Fruit fly (Drosophila melanogaster) whole organism, embryonic: ENCODE measurements around the gene VhaAC39-1.
A peak's percentile ranks its signal among the peaks of the same experiment; 100 is the strongest.

ENCODE experiments used
- CG10147 ChIP-seq: fragments of 200-800 bp; sonication (Bioruptor generic); optimal IDR thresholded peaks from 2 replicates; lab custom pipeline; 2019; ENCODE audit warnings: missing biosample characterization, mild to moderate bottlenecking, missing genetic modification characterization, moderate library complexity
- CG10462 ChIP-seq: fragments of 200-800 bp; sonication (Bioruptor generic); optimal IDR thresholded peaks from 2 replicates; lab custom pipeline; 2016; ENCODE audit warnings: missing biosample characterization, missing genetic modification characterization
- CG10959 ChIP-seq: fragments of 200-800 bp; sonication (Bioruptor generic); IDR thresholded peaks from 2 replicates; pipeline ENCODE4 v1.3.6; 2022; ENCODE audit warnings: missing biosample characterization, missing genetic modification characterization
- CG11085 ChIP-seq: fragments of 200-800 bp; sonication (Bioruptor generic); IDR thresholded peaks from 2 replicates; pipeline ENCODE4 v1.3.6; 2022; ENCODE audit warnings: missing biosample characterization, missing genetic modification characterization
- CG11093 ChIP-seq: fragments of 200-800 bp; sonication (Bioruptor generic); IDR thresholded peaks from 3 replicates; pipeline ENCODE4 v1.3.6; 2022; ENCODE audit warnings: missing biosample characterization, missing genetic modification characterization
- CG11504 ChIP-seq: fragments of 200-800 bp; sonication (Bioruptor generic); optimal IDR thresholded peaks from 3 replicates; lab custom pipeline; 2019; ENCODE audit warnings: missing biosample characterization, mild to moderate bottlenecking, missing genetic modification characterization, moderate library complexity
- CG12071 ChIP-seq: fragments of 200-800 bp; sonication (Bioruptor generic); optimal IDR thresholded peaks from 3 replicates; lab custom pipeline; 2018; ENCODE audit warnings: missing biosample characterization, mild to moderate bottlenecking, missing genetic modification characterization
- CG13424 ChIP-seq: fragments of 200-800 bp; sonication (Bioruptor generic); optimal IDR thresholded peaks from 2 replicates; lab custom pipeline; 2019; ENCODE audit warnings: missing biosample characterization, mild to moderate bottlenecking, missing genetic modification characterization, moderate library complexity
- CG14014 ChIP-seq: fragments of 200-800 bp; sonication (Bioruptor generic); IDR thresholded peaks from 2 replicates; pipeline ENCODE4 v1.3.6; 2022; ENCODE audit warnings: missing biosample characterization, missing genetic modification characterization
- CG14441 ChIP-seq: fragments of 200-800 bp; sonication (Bioruptor generic); IDR thresholded peaks from 2 replicates; pipeline ENCODE4 v1.3.6; 2022; ENCODE audit warnings: missing biosample characterization, missing genetic modification characterization
- CG15514 ChIP-seq: fragments of 200-800 bp; sonication (Bioruptor generic); optimal IDR thresholded peaks from 3 replicates; lab custom pipeline; 2017; ENCODE audit warnings: missing biosample characterization, missing genetic modification characterization, mild to moderate bottlenecking, moderate library complexity, missing genetic modification reagents
- CG17361 ChIP-seq: fragments of 200-800 bp; sonication (Bioruptor generic); IDR thresholded peaks from 3 replicates; pipeline ENCODE4 v1.3.6; 2022; ENCODE audit warnings: missing biosample characterization, missing genetic modification characterization
- CG17612 ChIP-seq: fragments of 200-800 bp; sonication (Bioruptor generic); IDR thresholded peaks from 2 replicates; pipeline ENCODE4 v1.3.6; 2022; ENCODE audit warnings: missing biosample characterization, missing genetic modification characterization
- CG18262 ChIP-seq: fragments of 200-800 bp; optimal IDR thresholded peaks from 3 replicates; lab custom pipeline; 2019; ENCODE audit warnings: missing biosample characterization, mild to moderate bottlenecking, missing genetic modification characterization, moderate library complexity
- CG32772 ChIP-seq: fragments of 200-800 bp; sonication (Bioruptor generic); IDR thresholded peaks from 2 replicates; pipeline ENCODE4 v1.3.6; 2022; ENCODE audit warnings: missing biosample characterization, missing genetic modification characterization
- CG3995 ChIP-seq: fragments of 200-800 bp; sonication (Bioruptor generic); optimal IDR thresholded peaks from 3 replicates; lab custom pipeline; 2016; ENCODE audit warnings: missing biosample characterization, missing genetic modification characterization
- CG4707 ChIP-seq: fragments of 200-800 bp; sonication (Bioruptor generic); optimal IDR thresholded peaks from 2 replicates; lab custom pipeline; 2018; ENCODE audit warnings: missing biosample characterization, mild to moderate bottlenecking, missing genetic modification characterization, moderate library complexity
- CG6254 ChIP-seq: fragments of 200-800 bp; sonication (Bioruptor generic); optimal IDR thresholded peaks from 3 replicates; lab custom pipeline; 2017; ENCODE audit warnings: mild to moderate bottlenecking, missing biosample characterization, missing genetic modification reagents, missing genetic modification characterization
- CG6272 ChIP-seq: fragments of 200-800 bp; sonication (Bioruptor generic); IDR thresholded peaks from 2 replicates; pipeline ENCODE4 v1.3.6; 2022; ENCODE audit warnings: missing biosample characterization, missing genetic modification characterization
- CG6765 ChIP-seq: fragments of 200-800 bp; sonication (Bioruptor generic); optimal IDR thresholded peaks from 3 replicates; lab custom pipeline; 2017; ENCODE audit warnings: missing biosample characterization, mild to moderate bottlenecking, missing genetic modification characterization
- CG7372 ChIP-seq: fragments of 200-800 bp; sonication (Bioruptor generic); IDR thresholded peaks from 2 replicates; pipeline ENCODE4 v1.3.6; 2022; ENCODE audit warnings: missing biosample characterization, missing genetic modification characterization
- CG8089 ChIP-seq: fragments of 200-800 bp; sonication (Bioruptor generic); optimal IDR thresholded peaks from 3 replicates; lab custom pipeline; 2016; ENCODE audit warnings: missing biosample characterization, missing genetic modification characterization
- CTCF ChIP-seq: fragments of 200-800 bp; sonication (Bioruptor generic); optimal IDR thresholded peaks from 2 replicates; lab custom pipeline; 2017; ENCODE audit warnings: missing biosample characterization, mild to moderate bottlenecking, missing genetic modification characterization, moderate library complexity
- D ChIP-seq, 2 experiments: fragments of 200-800 bp in 1 of 2; fragments of >200 bp in 1 of 2; sonication (Bioruptor generic) in 1 of 2; optimal IDR thresholded peaks; 2 replicates in 1 of 2; 3 replicates in 1 of 2; lab custom pipeline; 2017; ENCODE audit warnings: mild to moderate bottlenecking in 1 of 2, missing biosample characterization in 1 of 2, missing genetic modification characterization in 1 of 2, missing genetic modification reagents in 1 of 2
- Dbx ChIP-seq: fragments of 200-800 bp; sonication (Bioruptor generic); IDR thresholded peaks from 3 replicates; pipeline ENCODE4 v1.3.6; 2022; ENCODE audit warnings: missing biosample characterization, missing genetic modification characterization
- Gsc ChIP-seq: fragments of 200-800 bp; sonication (Bioruptor generic); IDR thresholded peaks from 2 replicates; pipeline ENCODE4 v1.3.6; 2022; ENCODE audit warnings: missing biosample characterization, missing genetic modification characterization
- Gug ChIP-seq: fragments of 200-800 bp; sonication (Bioruptor generic); IDR thresholded peaks from 4 replicates; pipeline ENCODE4 v1.3.6; 2022; ENCODE audit warnings: missing biosample characterization, missing genetic modification characterization
- Hr3 ChIP-seq: fragments of 200-800 bp; sonication (Bioruptor generic); optimal IDR thresholded peaks from 3 replicates; lab custom pipeline; 2016; ENCODE audit warnings: missing biosample characterization, missing genetic modification characterization
- MTF-1 ChIP-seq: fragments of 200-800 bp; sonication (Bioruptor generic); optimal IDR thresholded peaks from 2 replicates; lab custom pipeline; 2018; ENCODE audit warnings: missing biosample characterization, mild to moderate bottlenecking, missing genetic modification characterization, borderline replicate concordance
- Mad ChIP-seq: fragments of 200-800 bp; sonication (Bioruptor generic); optimal IDR thresholded peaks from 2 replicates; lab custom pipeline; 2016; ENCODE audit warnings: missing biosample characterization, missing genetic modification characterization
- Sox102F ChIP-seq: fragments of 200-800 bp; sonication (Bioruptor generic); optimal IDR thresholded peaks from 2 replicates; lab custom pipeline; 2018; ENCODE audit warnings: missing biosample characterization, mild to moderate bottlenecking, missing genetic modification characterization, moderate library complexity
- Ssrp ChIP-seq: fragments of 200-800 bp; sonication (Bioruptor generic); optimal IDR thresholded peaks from 2 replicates; lab custom pipeline; 2018; ENCODE audit warnings: missing biosample characterization, mild to moderate bottlenecking, missing genetic modification characterization, moderate library complexity
- Taf1 ChIP-seq: fragments of 200-800 bp; sonication (Bioruptor generic); IDR thresholded peaks from 2 replicates; pipeline ENCODE4 v1.3.6; 2022; ENCODE audit warnings: missing biosample characterization, missing genetic modification characterization
- abd-A ChIP-seq: fragments of 200-800 bp; sonication (Bioruptor generic); optimal IDR thresholded peaks from 3 replicates; lab custom pipeline; 2019; ENCODE audit warnings: missing biosample characterization, mild to moderate bottlenecking, missing genetic modification characterization, moderate library complexity
- bowl ChIP-seq: fragments of 200-800 bp; sonication (Bioruptor generic); IDR thresholded peaks from 2 replicates; pipeline ENCODE4 v1.3.6; 2022; ENCODE audit warnings: missing biosample characterization, missing genetic modification characterization
- cg ChIP-seq: fragments of 200-800 bp; sonication (Bioruptor generic); optimal IDR thresholded peaks from 3 replicates; lab custom pipeline; 2019; ENCODE audit warnings: missing biosample characterization, mild to moderate bottlenecking, missing genetic modification characterization, moderate library complexity
- ci ChIP-seq: fragments of 200-800 bp; sonication (Bioruptor generic); IDR thresholded peaks from 3 replicates; pipeline ENCODE4 v1.3.6; 2022; ENCODE audit warnings: missing biosample characterization, missing genetic modification characterization
- dan ChIP-seq: fragments of 200-800 bp; sonication (Bioruptor generic); IDR thresholded peaks from 2 replicates; pipeline ENCODE4 v1.3.6; 2022; ENCODE audit warnings: missing biosample characterization, missing genetic modification characterization
- fd102C ChIP-seq: fragments of 200-800 bp; sonication (Bioruptor generic); optimal IDR thresholded peaks from 2 replicates; lab custom pipeline; 2018; ENCODE audit warnings: missing biosample characterization, mild to moderate bottlenecking, missing genetic modification characterization, moderate library complexity
- jumu ChIP-seq: fragments of 200-800 bp; sonication (Bioruptor generic); optimal IDR thresholded peaks from 3 replicates; lab custom pipeline; 2016; ENCODE audit warnings: missing biosample characterization, missing genetic modification characterization
- nerfin-1 ChIP-seq: fragments of 200-800 bp; sonication (Bioruptor generic); optimal IDR thresholded peaks from 3 replicates; lab custom pipeline; 2019; ENCODE audit warnings: missing biosample characterization, mild to moderate bottlenecking, missing genetic modification characterization, moderate library complexity
- nom ChIP-seq: fragments of 200-800 bp; sonication (Bioruptor generic); optimal IDR thresholded peaks from 2 replicates; lab custom pipeline; 2017; ENCODE audit warnings: missing biosample characterization, missing genetic modification characterization, mild to moderate bottlenecking, moderate library complexity, missing genetic modification reagents
- otp ChIP-seq: fragments of 200-800 bp; sonication (Bioruptor generic); IDR thresholded peaks from 3 replicates; pipeline ENCODE4, ENCODE4 v1.3.6; 2022; ENCODE audit warnings: missing biosample characterization, missing genetic modification characterization
- p53 ChIP-seq: fragments of 200-800 bp; sonication (Bioruptor generic); optimal IDR thresholded peaks from 2 replicates; lab custom pipeline; 2016; ENCODE audit warnings: missing biosample characterization, missing genetic modification characterization
- pnt ChIP-seq: fragments of 200-800 bp; sonication (Bioruptor generic); optimal IDR thresholded peaks from 3 replicates; lab custom pipeline; 2016; ENCODE audit warnings: missing biosample characterization, missing genetic modification characterization
- repo ChIP-seq: fragments of 200-800 bp; sonication (Bioruptor generic); optimal IDR thresholded peaks from 2 replicates; lab custom pipeline; 2016; ENCODE audit warnings: missing biosample characterization, missing genetic modification characterization
- salm ChIP-seq: fragments of 200-800 bp; sonication (Bioruptor generic); optimal IDR thresholded peaks from 2 replicates; lab custom pipeline; 2018; ENCODE audit warnings: missing biosample characterization, mild to moderate bottlenecking, missing genetic modification characterization
- tll ChIP-seq, 2 experiments: fragments of 200-800 bp in 1 of 2; fragments of >200 bp in 1 of 2; sonication (Bioruptor generic) in 1 of 2; optimal IDR thresholded peaks; 2 replicates each; lab custom pipeline; 2017 to 2019; ENCODE audit warnings: missing biosample characterization in 2 of 2, missing genetic modification characterization in 2 of 2, mild to moderate bottlenecking in 1 of 2, moderate library complexity in 1 of 2
- tup ChIP-seq: fragments of 200-800 bp; sonication (Bioruptor generic); optimal IDR thresholded peaks from 2 replicates; lab custom pipeline; 2016; ENCODE audit warnings: missing biosample characterization, mild to moderate bottlenecking, missing genetic modification characterization, moderate library complexity
- twi ChIP-seq: fragments of 200-800 bp; optimal IDR thresholded peaks from 2 replicates; lab custom pipeline; 2019; ENCODE audit warnings: missing biosample characterization, mild to moderate bottlenecking, missing genetic modification characterization, moderate library complexity
- wor ChIP-seq: fragments of 200-800 bp; sonication (Bioruptor generic); IDR thresholded peaks from 2 replicates; pipeline ENCODE4 v1.3.6; 2022; ENCODE audit warnings: missing biosample characterization, missing genetic modification characterization
- zfh2 ChIP-seq: fragments of 200-800 bp; sonication (Bioruptor generic); optimal IDR thresholded peaks from 2 replicates; lab custom pipeline; 2016; ENCODE audit warnings: missing biosample characterization, missing genetic modification characterization

VhaAC39-1 gene

dm6 chrX:3931669-3932068 is 51.1 kb downstream of the VhaAC39-1 start (continued):
- TF ChIP-seq CG14014 (GFP tag; lab: Robert Waterston, UW) (no peak), CG15514 (GFP tag; lab: Kevin White, UChicago) (peak; percentile 24), CG7372 (GFP tag; lab: Robert Waterston, UW) (no peak), CG6272 (no peak), CG17361 (GFP tag; lab: Robert Waterston, UW) (0 out of 3 replicates have a peak, but pooled peaks have one; percentile 23), nerfin-1 (tag; lab: Kevin White, UChicago) (no peak), CG32772 (GFP tag; lab: Robert Waterston, UW) (no peak), D (optimal IDR thresholded peaks at IDR 0.05; lab: Kevin White, UChicago) (no peak), D (GFP tag; optimal IDR thresholded peaks at IDR 0.05; lab: Kevin White, UChicago) (peak; percentile 1), CG11504 (tag; lab: Kevin White, UChicago) (peak; percentile 59), repo (GFP tag; lab: Kevin White, UChicago) (no peak), CG6254 (GFP tag; lab: Kevin White, UChicago) (no peak), dan (GFP tag; lab: Robert Waterston, UW) (no peak), p53 (GFP tag; lab: Kevin White, UChicago) (no peak), CG18262 (tag; lab: Kevin White, UChicago) (peak; percentile 2), Sox102F (GFP tag; lab: Kevin White, UChicago) (peak; percentile 44), ci (GFP tag; lab: Robert Waterston, UW) (no peak), Ssrp (tag; lab: Kevin White, UChicago) (peak; percentile 31), salm (tag; lab: Kevin White, UChicago) (no peak), CG12071 (GFP tag; lab: Kevin White, UChicago) (no peak), tup (GFP tag; lab: Kevin White, UChicago) (no peak), zfh2 (no peak), Dbx (GFP tag; lab: Robert Waterston, UW) (no peak), Hr3 (GFP tag; lab: Kevin White, UChicago) (no peak), twi (tag; lab: Kevin White, UChicago) (no peak), CG13424 (peak; percentile 21), CG8089 (GFP tag; lab: Kevin White, UChicago) (no peak), CG6765 (GFP tag; lab: Kevin White, UChicago) (no peak), nom (GFP tag; lab: Kevin White, UChicago) (peak; percentile 20), CG17612 (GFP tag; lab: Robert Waterston, UW) (no peak), abd-A (no peak), CG10462 (no peak), CG10959 (peak; percentile 14; the same call in 1 of the 2 replicates), otp (GFP tag; lab: Robert Waterston, UW) (no peak), wor (GFP tag; lab: Robert Waterston, UW) (no peak), Mad (GFP tag; lab: Kevin White, UChicago) (no peak), tll (GFP tag; optimal IDR thresholded peaks at IDR 0.05; lab: Kevin White, UChicago) (no peak), jumu (GFP tag; lab: Kevin White, UChicago) (no peak), Taf1 (GFP tag; lab: Robert Waterston, UW) (no peak), Gsc (GFP tag; lab: Robert Waterston, UW) (no peak), Gug (no peak), pnt (no peak), CG14441 (GFP tag; lab: Robert Waterston, UW) (no peak), fd102C (GFP tag; lab: Kevin White, UChicago) (no peak), CG4707 (no peak), CG11093 (GFP tag; lab: Robert Waterston, UW) (0 out of 3 replicates have a peak, but pooled peaks have one; percentile 37), CG3995 (no peak), MTF-1 (GFP tag; lab: Kevin White, UChicago) (no peak), CG11085 (GFP tag; lab: Robert Waterston, UW) (no peak), bowl (no peak), CTCF (GFP tag; lab: Kevin White, UChicago) (no peak), cg (GFP tag; lab: Kevin White, UChicago) (no peak), CG10147 (GFP tag; lab: Kevin White, UChicago) (no peak)
